Worm (Caenorhabditis elegans): ENCODE measurements around the gene smrc-1.
A peak's percentile ranks its signal among the peaks of the same experiment; 100 is the strongest.

smrc-1 gene

ce11 chrIII:6361560-6361959 is 29.2 kb upstream of the smrc-1 start:
- TF ChIP-seq ztf-7 (tag; optimal IDR thresholded peaks at IDR 0.05) (peak; percentile 4), nhr-41 (GFP tag; IDR thresholded peaks at IDR 0.05) (no peak), ceh-32 (tag; optimal IDR thresholded peaks at IDR 0.05; ENCODE audit: poor library complexity) (no peak), nhr-6 (tag; optimal IDR thresholded peaks at IDR 0.05) (peak; percentile 52), aha-1 (tag) (peak; percentile 7), php-3 (GFP tag; IDR thresholded peaks at IDR 0.05) (peak; percentile 61; the same call in 1 of the 2 replicates), nhr-111 (GFP tag; optimal IDR thresholded peaks at IDR 0.05) (no peak), lin-13 (GFP tag; optimal IDR thresholded peaks at IDR 0.05) (peak; percentile 7), hlh-11 (tag; optimal IDR thresholded peaks at IDR 0.05) (peak; percentile 89), hlh-30 (tag; optimal IDR thresholded peaks at IDR 0.05; ENCODE audit: insufficient read depth) (peak; percentile 35), daf-16 (GFP tag; optimal IDR thresholded peaks at IDR 0.05) (peak in 1 of 2 experiments; percentile 15), daf-16 (tag; optimal IDR thresholded peaks at IDR 0.05) (peak; percentile 80), nhr-28 (tag; optimal IDR thresholded peaks at IDR 0.05) (peak; percentile 84), T20F7.1 (GFP tag; optimal IDR thresholded peaks at IDR 0.05) (peak; percentile 46), zip-2 (tag; optimal IDR thresholded peaks at IDR 0.05) (peak; percentile 25), F49E8.2 (tag; optimal IDR thresholded peaks at IDR 0.05; ENCODE audit: borderline replicate concordance) (no peak), dmd-6 (GFP tag; IDR thresholded peaks at IDR 0.05) (peak; percentile 93), mep-1 (tag; optimal IDR thresholded peaks at IDR 0.05) (peak; percentile 32), ceh-44 (GFP tag; IDR thresholded peaks at IDR 0.05) (no peak), egl-27 (tag; optimal IDR thresholded peaks at IDR 0.05) (no peak), mes-2 (tag; optimal IDR thresholded peaks at IDR 0.05; ENCODE audit: poor library complexity, severe bottlenecking) (peak; percentile 2), ceh-82 (tag; optimal IDR thresholded peaks at IDR 0.05) (no peak), nhr-77 (tag; optimal IDR thresholded peaks at IDR 0.05) (peak; percentile 41), ceh-20 (GFP tag; IDR thresholded peaks at IDR 0.05) (no peak), lin-1 (GFP tag; IDR thresholded peaks at IDR 0.05) (peak; percentile 55; the same call in 1 of the 2 replicates), dve-1 (tag; optimal IDR thresholded peaks at IDR 0.05; ENCODE audit: insufficient read depth) (peak; percentile 88), T26A8.4 (GFP tag; IDR thresholded peaks at IDR 0.05) (no peak), pqm-1 (tag; optimal IDR thresholded peaks at IDR 0.05) (peak; percentile 95), lsy-2 (tag; optimal IDR thresholded peaks at IDR 0.05) (peak; percentile 25 to 34), nhr-48 (tag; optimal IDR thresholded peaks at IDR 0.05) (peak; percentile 50), mdl-1 (tag; optimal IDR thresholded peaks at IDR 0.05) (peak in 1 of 2 experiments; percentile 66), arid-1 (GFP tag; conservative IDR thresholded peaks at IDR 0.05) (no peak), tag-97 (GFP tag; IDR thresholded peaks at IDR 0.05) (no peak)

DNA sequence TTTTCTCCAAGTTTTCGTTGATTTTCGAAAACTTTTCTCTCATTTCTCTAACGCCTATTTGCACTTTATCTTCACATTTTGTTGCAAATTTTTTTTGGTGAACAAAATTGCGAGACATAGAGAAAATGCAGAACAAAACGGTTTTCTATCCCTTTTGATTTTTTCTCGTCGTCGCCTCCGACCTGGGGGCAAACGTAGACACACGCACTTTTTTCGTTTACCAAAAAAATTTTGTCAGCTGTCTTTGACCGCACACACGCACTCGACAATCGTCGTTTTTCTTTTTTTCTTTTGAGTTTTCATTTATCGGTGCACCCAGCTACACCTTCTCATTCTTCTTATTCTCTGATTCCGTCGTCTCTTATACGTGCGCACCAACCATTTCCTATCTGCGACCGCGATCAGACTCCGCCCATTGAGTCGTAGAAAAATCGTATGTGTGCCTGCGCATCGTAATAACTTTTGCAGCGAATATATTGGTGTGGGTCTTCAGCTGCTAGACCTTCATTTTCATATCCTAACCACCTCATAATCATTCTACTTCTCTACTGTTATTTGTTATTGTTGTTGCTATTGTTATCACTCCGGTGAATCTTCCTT is 28.3 kb upstream of the smrc-1 start:
- no peak for TF ChIP-seq Y5F2A.4 (GFP tag; optimal IDR thresholded peaks at IDR 0.05)
- TF ChIP-seq tra-1 (GFP tag; IDR thresholded peaks at IDR 0.05), result peak; percentile 60; the same call in 1 of the 2 replicates
- TF ChIP-seq ceh-20 (GFP tag; IDR thresholded peaks at IDR 0.05), result 0 out of 2 replicates have a peak, but pooled peaks have one; percentile 16
- peak; percentile 38 for TF ChIP-seq mxl-3 (GFP tag; optimal IDR thresholded peaks at IDR 0.05)
- peak; percentile 11 for TF ChIP-seq nhr-102 (tag; optimal IDR thresholded peaks at IDR 0.05)
- peak; percentile 71 for TF ChIP-seq hlh-11 (tag; optimal IDR thresholded peaks at IDR 0.05)
- no peak for TF ChIP-seq F44E2.7 (GFP tag; IDR thresholded peaks at IDR 0.05)
- TF ChIP-seq hlh-30 (tag; optimal IDR thresholded peaks at IDR 0.05; ENCODE audit: insufficient read depth), result peak; percentile 69
- no peak for TF ChIP-seq ceh-44 (GFP tag; IDR thresholded peaks at IDR 0.05)
- TF ChIP-seq nhr-25 (tag; optimal IDR thresholded peaks at IDR 0.05; ENCODE audit: borderline replicate concordance, insufficient read depth), result peak; percentile 25
- peak in 1 of 2 experiments; percentile 39 for TF ChIP-seq lsy-2 (tag; optimal IDR thresholded peaks at IDR 0.05)
- TF ChIP-seq vab-7 (GFP tag; IDR thresholded peaks at IDR 0.05), result no peak
- TF ChIP-seq unc-62 (GFP tag; optimal IDR thresholded peaks at IDR 0.05 in 1 of 2), result peak in 1 of 2 experiments; percentile 99
- no peak for TF ChIP-seq unc-62 (tag; optimal IDR thresholded peaks at IDR 0.05)
- TF ChIP-seq lin-15B (tag; optimal IDR thresholded peaks at IDR 0.05), result no peak
- peak; percentile 74 for TF ChIP-seq nhr-48 (tag; optimal IDR thresholded peaks at IDR 0.05)
- no peak for TF ChIP-seq zfp-3 (GFP tag; conservative IDR thresholded peaks at IDR 0.05)
- peak; percentile 20 for TF ChIP-seq dve-1 (tag; optimal IDR thresholded peaks at IDR 0.05; ENCODE audit: insufficient read depth)
- TF ChIP-seq mdt-29 (GFP tag; IDR thresholded peaks at IDR 0.05), result no peak
- no peak for TF ChIP-seq hif-1 (tag; optimal IDR thresholded peaks at IDR 0.05)
- TF ChIP-seq daf-19 (GFP tag; conservative IDR thresholded peaks at IDR 0.05), result 0 out of 2 replicates have a peak, but pooled peaks have one; percentile 25
- peak; percentile 77 for TF ChIP-seq nhr-28 (tag; optimal IDR thresholded peaks at IDR 0.05)
- peak in 1 of 2 experiments; percentile 43 for TF ChIP-seq mdl-1 (tag; optimal IDR thresholded peaks at IDR 0.05)
- no peak for TF ChIP-seq F37D6.2 (tag; optimal IDR thresholded peaks at IDR 0.05)
